Worm (Caenorhabditis elegans) whole organism, L4 larva: ENCODE measurements around the gene F41C6.4.

Experiments
- F10B5.3 ChIP-seq: sonication (generic microtip); optimal IDR thresholded peaks from 2 replicates; lab custom pipeline; 2016; ENCODE audit warnings: mild to moderate bottlenecking, missing genetic modification characterization, missing compliant biosample characterization
- T26A8.4 ChIP-seq: fragments of 200-800 bp; sonication (Bioruptor generic); IDR thresholded peaks from 2 replicates; pipeline ENCODE4 v1.3.6; 2022; ENCODE audit warnings: missing genetic modification characterization, missing compliant biosample characterization
- aha-1 ChIP-seq: fragments of 150-350 bp; peaks from one replicate; lab custom pipeline; 2014; ENCODE audit warnings: missing biosample characterization, missing genetic modification characterization
- daf-12 ChIP-seq: fragments of 150-350 bp; optimal IDR thresholded peaks from 2 replicates; lab custom pipeline; 2014; ENCODE audit warnings: missing biosample characterization, missing genetic modification reagents, missing genetic modification characterization
- fkh-10 ChIP-seq: fragments of 150-350 bp; optimal IDR thresholded peaks from 2 replicates; lab custom pipeline; 2014; ENCODE audit warnings: missing biosample characterization, missing genetic modification reagents, missing genetic modification characterization
- lir-3 ChIP-seq: sonication (generic microtip); optimal IDR thresholded peaks from 2 replicates; lab custom pipeline; 2016; ENCODE audit warnings: mild to moderate bottlenecking, missing genetic modification characterization, missing compliant biosample characterization
- nhr-11 ChIP-seq: fragments of 150-350 bp; optimal IDR thresholded peaks from 2 replicates; lab custom pipeline; 2014; ENCODE audit warnings: missing biosample characterization, missing genetic modification characterization
- nhr-28 ChIP-seq: fragments of 150-350 bp; optimal IDR thresholded peaks from 2 replicates; lab custom pipeline; 2014; ENCODE audit warnings: missing biosample characterization, missing genetic modification characterization
- nhr-77 ChIP-seq: fragments of 150-350 bp; optimal IDR thresholded peaks from 2 replicates; lab custom pipeline; 2014; ENCODE audit warnings: missing biosample characterization, missing genetic modification characterization
- sdz-12 ChIP-seq: fragments of 200-800 bp; sonication (Bioruptor generic); optimal IDR thresholded peaks from 2 replicates; lab custom pipeline; 2018; ENCODE audit warnings: mild to moderate bottlenecking, missing genetic modification characterization, missing compliant biosample characterization
- tag-97 ChIP-seq: fragments of 200-800 bp; sonication (Bioruptor generic); IDR thresholded peaks from 2 replicates; pipeline ENCODE4 v1.3.6; 2022; ENCODE audit warnings: missing genetic modification characterization, missing compliant biosample characterization
- tra-1 ChIP-seq: fragments of 200-800 bp; sonication (Bioruptor generic); IDR thresholded peaks from 2 replicates; pipeline ENCODE4 v1.3.6; 2022; ENCODE audit warnings: missing genetic modification reagents, missing genetic modification characterization, missing compliant biosample characterization
- unc-39 ChIP-seq: sonication (generic microtip); optimal IDR thresholded peaks from 2 replicates; lab custom pipeline; 2017; ENCODE audit warnings: missing biosample characterization, missing genetic modification characterization

ce11 chrX:6913989-6914388 lies 39.4 kb upstream of the F41C6.4 start, which contains the start of gene nhx-4:
- TF ChIP-seq lir-3 (tag; lab: Kevin White, UChicago) = no peak
- TF ChIP-seq nhr-11 (tag; lab: Kevin White, UChicago) = no peak
- no peak for TF ChIP-seq tag-97
- no peak for TF ChIP-seq fkh-10 (GFP tag; lab: Kevin White, UChicago)
- TF ChIP-seq tra-1 (GFP tag; lab: Robert Waterston, UW) = no peak
- no peak for TF ChIP-seq F10B5.3 (tag; lab: Kevin White, UChicago)
- TF ChIP-seq sdz-12 (GFP tag; lab: Kevin White, UChicago) = no peak
- no peak for TF ChIP-seq T26A8.4
- no peak for TF ChIP-seq aha-1 (tag; lab: Kevin White, UChicago)
- TF ChIP-seq unc-39 (tag; lab: Kevin White, UChicago) = no peak
- no peak for TF ChIP-seq nhr-77
- TF ChIP-seq daf-12 (tag; lab: Kevin White, UChicago) = no peak
- no peak for TF ChIP-seq nhr-28 (tag; lab: Kevin White, UChicago)
